Worm (Caenorhabditis elegans): ENCODE results near the gene nhx-3.

nhx-3 gene

DNA sequence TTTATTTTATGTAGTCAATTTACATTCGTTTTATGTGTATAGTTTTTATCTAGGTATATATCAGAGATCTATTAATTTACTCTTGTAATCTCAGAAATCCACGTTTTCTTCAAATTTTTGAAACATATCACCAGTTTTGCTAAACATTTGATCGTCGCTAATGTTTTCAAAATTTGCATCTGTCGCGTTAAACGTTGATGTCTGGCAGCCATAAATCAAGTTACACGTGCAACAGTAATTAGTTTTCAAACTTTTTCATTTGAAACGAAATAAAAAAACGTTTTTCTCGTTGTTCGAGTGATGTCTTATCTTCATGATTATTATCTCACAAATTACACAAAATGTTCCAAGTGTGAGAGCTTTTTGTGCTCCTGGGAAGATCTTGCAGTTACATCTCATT is 47.9 kb downstream of the nhx-3 start, which contains the start of gene srh-79:
srh-79 (plus strand) TSS at position 301 of the 400 bp plus-strand sequence.
- TF ChIP-seq nhr-23 (tag; optimal IDR thresholded peaks at IDR 0.05) (no peak), C34F6.9 (tag; optimal IDR thresholded peaks at IDR 0.05) (no peak), elt-1 (tag; optimal IDR thresholded peaks at IDR 0.05) (no peak), ztf-4 (tag; optimal IDR thresholded peaks at IDR 0.05) (no peak), elt-3 (tag; optimal IDR thresholded peaks at IDR 0.05) (no peak), zag-1 (tag; optimal IDR thresholded peaks at IDR 0.05) (no peak), ztf-11 (tag; optimal IDR thresholded peaks at IDR 0.05) (no peak), R02D3.7 (tag; optimal IDR thresholded peaks at IDR 0.05) (no peak)

ce11 chrV:7495189-7495588 is 50.1 kb downstream of the nhx-3 start, which contains the start of gene srbc-11:
Gene srbc-11, minus strand, starts transcription at chrV:7495289.
- TF ChIP-seq elt-1 (tag; optimal IDR thresholded peaks at IDR 0.05) (no peak), F13H6.1 (tag; optimal IDR thresholded peaks at IDR 0.05) (no peak), nhr-12 (tag; optimal IDR thresholded peaks at IDR 0.05) (no peak), elt-3 (tag; optimal IDR thresholded peaks at IDR 0.05) (no peak), ama-1 (optimal IDR thresholded peaks at IDR 0.05) (no peak), gmeb-1 (tag; optimal IDR thresholded peaks at IDR 0.05) (no peak), nhr-129 (tag; optimal IDR thresholded peaks at IDR 0.05) (no peak), snpc-4 (tag; optimal IDR thresholded peaks at IDR 0.05) (no peak), mdl-1 (tag; optimal IDR thresholded peaks at IDR 0.05) (no peak), unc-39 (tag; optimal IDR thresholded peaks at IDR 0.05) (no peak), nhr-21 (tag; optimal IDR thresholded peaks at IDR 0.05) (no peak), unc-62 (GFP tag; optimal IDR thresholded peaks at IDR 0.05) (no peak), C34F6.9 (tag; optimal IDR thresholded peaks at IDR 0.05) (no peak)

DNA sequence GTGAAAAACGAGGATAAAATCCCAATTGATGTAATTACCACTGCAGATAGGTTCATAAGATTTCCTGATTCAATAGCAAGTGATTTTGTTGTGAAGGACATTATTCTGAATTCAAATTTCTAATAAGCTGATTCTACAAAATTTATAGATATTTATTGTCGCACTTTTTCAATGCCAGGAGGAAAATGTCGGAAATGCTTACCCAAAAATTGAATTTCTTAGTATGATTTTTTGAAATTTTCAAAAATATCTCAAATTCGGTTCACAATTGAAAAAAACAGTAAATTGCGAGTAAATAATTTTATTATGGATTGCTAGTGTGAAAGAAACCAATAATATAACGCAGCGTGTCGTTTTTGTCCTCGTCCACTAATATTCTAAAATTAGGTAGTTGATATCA is 52.4 kb downstream of the nhx-3 start, which contains the start of gene srbc-10:
srbc-10 (minus strand) TSS at position 101 of the 400 bp plus-strand sequence.
- TF ChIP-seq sma-3 (GFP tag; optimal IDR thresholded peaks at IDR 0.05) (no peak), R02D3.7 (tag; optimal IDR thresholded peaks at IDR 0.05) (no peak), skn-1 (tag; optimal IDR thresholded peaks at IDR 0.05) (no peak), dmd-4 (tag; optimal IDR thresholded peaks at IDR 0.05) (no peak), C34F6.9 (tag; optimal IDR thresholded peaks at IDR 0.05) (no peak), sma-9 (GFP tag; optimal IDR thresholded peaks at IDR 0.05) (no peak), sma-9 (tag; optimal IDR thresholded peaks at IDR 0.05) (no peak), unc-62 (GFP tag; optimal IDR thresholded peaks at IDR 0.05) (no peak), mbf-1 (tag; optimal IDR thresholded peaks at IDR 0.05) (no peak), ceh-16 (tag; optimal IDR thresholded peaks at IDR 0.05) (no peak), crh-2 (tag; optimal IDR thresholded peaks at IDR 0.05) (no peak), unc-55 (GFP tag; optimal IDR thresholded peaks at IDR 0.05) (no peak), nhr-237 (tag; optimal IDR thresholded peaks at IDR 0.05) (no peak), ama-1 (optimal IDR thresholded peaks at IDR 0.05) (no peak), nhr-10 (tag; optimal IDR thresholded peaks at IDR 0.05) (no peak)

All from whole organism, L2 larva.